Worm (Caenorhabditis elegans): ENCODE measurements around the gene srx-66.

- TF ChIP-seq pros-1 (tag; optimal IDR thresholded peaks at IDR 0.05) (no peak), nfya-1 (tag; optimal IDR thresholded peaks at IDR 0.05) (no peak), nhr-11 (tag; optimal IDR thresholded peaks at IDR 0.05) (no peak), pqm-1 (tag; optimal IDR thresholded peaks at IDR 0.05) (no peak), dmd-4 (tag; optimal IDR thresholded peaks at IDR 0.05; ENCODE audit: borderline replicate concordance) (no peak), ceh-2 (tag; optimal IDR thresholded peaks at IDR 0.05) (no peak), eyg-1 (tag; optimal IDR thresholded peaks at IDR 0.05) (no peak), npax-4 (tag; optimal IDR thresholded peaks at IDR 0.05) (no peak), fkh-10 (GFP tag; optimal IDR thresholded peaks at IDR 0.05) (no peak), ama-1 (optimal IDR thresholded peaks at IDR 0.05) (no peak), sox-4 (tag; optimal IDR thresholded peaks at IDR 0.05) (no peak), unc-86 (tag; optimal IDR thresholded peaks at IDR 0.05) (no peak)
These were observed 27.0 kb upstream of the srx-66 start, which contains the start of gene C17E7.4 for ce11 chrV:3892361-3892904.

All from whole organism, late embryonic.